Fruit fly (Drosophila melanogaster) S2 (cell line): Measurements from ENCODE around the gene CG44774.

Source experiments
- CG8478 ChIP-seq: fragments of >200 bp; optimal IDR thresholded peaks from 2 replicates; lab custom pipeline; 2018
- CTCF ChIP-seq, 2 experiments: fragments of >200 bp; optimal IDR thresholded peaks; 2 replicates each; lab custom pipeline; 2018

DNA sequence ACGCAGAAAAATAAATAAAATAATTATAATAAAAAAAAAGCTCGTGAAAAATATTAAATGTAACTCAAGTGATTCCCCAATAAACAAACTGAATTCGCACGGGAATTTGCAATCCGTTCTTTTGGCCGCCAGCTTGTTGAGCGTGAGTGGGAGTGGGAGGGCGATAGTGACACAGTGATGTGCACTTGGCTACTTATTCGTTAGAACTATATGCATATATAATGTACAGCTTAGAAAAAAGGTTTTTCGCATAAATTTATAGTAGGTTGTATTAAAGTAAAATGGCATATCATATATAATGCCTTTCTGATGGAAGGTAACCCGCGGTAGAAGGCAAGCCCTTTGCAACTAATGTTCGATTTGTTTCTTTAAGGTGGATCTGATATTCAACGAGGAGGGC lies 25.5 kb downstream of the CG44774 start:
- TF ChIP-seq CG8478 (lab: Kevin White, UChicago) (no peak), CTCF (optimal IDR thresholded peaks at IDR 0.05; lab: Kevin White, UChicago) (no peak)
